Worm (Caenorhabditis elegans) whole organism, L3 larva: ENCODE results near the gene C15C8.6.

Source experiments
- ceh-9 ChIP-seq: sonication (generic microtip); optimal IDR thresholded peaks from 2 replicates; lab custom pipeline; 2018; ENCODE audit warnings: missing biosample characterization, missing genetic modification characterization
- lin-39 ChIP-seq: fragments of 150-350 bp; optimal IDR thresholded peaks from 2 replicates; lab custom pipeline; 2018; ENCODE audit warnings: missing biosample characterization, missing genetic modification reagents, missing genetic modification characterization
- nfya-1 ChIP-seq: sonication (generic microtip); optimal IDR thresholded peaks from 2 replicates; lab custom pipeline; 2017; ENCODE audit warnings: missing genetic modification characterization, mild to moderate bottlenecking, missing compliant biosample characterization, antibody characterized with exemption, moderate library complexity; ENCODE audit not compliant: insufficient read depth
- skn-1 ChIP-seq: fragments of 150-350 bp; optimal IDR thresholded peaks from 2 replicates; lab custom pipeline; 2014; ENCODE audit warnings: missing biosample characterization, missing genetic modification characterization
- zag-1 ChIP-seq: fragments of 150-350 bp; optimal IDR thresholded peaks from 2 replicates; lab custom pipeline; 2014; ENCODE audit warnings: missing biosample characterization, missing genetic modification characterization
- ztf-11 ChIP-seq: fragments of 150-350 bp; optimal IDR thresholded peaks from 2 replicates; lab custom pipeline; 2014; ENCODE audit warnings: missing biosample characterization, missing genetic modification characterization

DNA sequence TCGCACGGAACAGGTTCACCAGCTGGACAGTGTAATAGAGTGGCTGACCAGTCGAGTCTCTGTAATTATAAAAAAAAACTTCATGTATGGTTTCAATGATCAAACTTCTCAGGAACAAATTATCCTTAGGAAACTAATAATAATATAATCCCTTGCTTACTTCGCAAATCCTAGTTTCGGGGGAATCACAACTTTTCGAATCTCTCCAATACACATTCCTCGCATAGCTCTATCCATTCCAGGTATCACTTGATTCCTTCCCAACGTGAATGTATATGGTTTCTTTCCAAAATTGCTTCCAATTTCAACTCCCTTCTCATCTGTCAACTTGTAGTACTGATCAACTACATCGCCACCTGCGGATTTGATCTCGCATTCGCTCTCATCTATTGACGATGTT, 35.0 kb upstream of the C15C8.6 start:
- TF ChIP-seq lin-39 (tag; lab: Kevin White, UChicago) (no peak), zag-1 (no peak), ztf-11 (tag; lab: Kevin White, UChicago) (no peak), skn-1 (tag; lab: Kevin White, UChicago) (no peak), ceh-9 (tag; lab: Kevin White, UChicago) (no peak), nfya-1 (tag; lab: Kevin White, UChicago) (no peak)
